Fruit fly (Drosophila melanogaster) whole organism, wandering third instar larva: ENCODE results near the gene CG12003.

Experiments used
- Jra ChIP-seq: sonication (Bioruptor generic); optimal IDR thresholded peaks from 2 replicates; lab custom pipeline; 2016; ENCODE audit warnings: missing biosample characterization, missing genetic modification characterization
- dmrt93B ChIP-seq: fragments of 200-800 bp; sonication (Bioruptor generic); optimal IDR thresholded peaks from 2 replicates; lab custom pipeline; 2018; ENCODE audit warnings: missing biosample characterization, mild to moderate bottlenecking, missing genetic modification characterization
- fru ChIP-seq: fragments of 200-800 bp; sonication (Bioruptor generic); optimal IDR thresholded peaks from 3 replicates; lab custom pipeline; 2016; ENCODE audit warnings: missing biosample characterization, mild to moderate bottlenecking, missing genetic modification characterization
- psq ChIP-seq: fragments of 200-800 bp; sonication (Bioruptor generic); optimal IDR thresholded peaks from 3 replicates; lab custom pipeline; 2017; ENCODE audit warnings: missing biosample characterization, mild to moderate bottlenecking, missing genetic modification characterization, moderate library complexity
- rgr ChIP-seq: fragments of 200-800 bp; sonication (Bioruptor generic); optimal IDR thresholded peaks from 3 replicates; lab custom pipeline; 2016; ENCODE audit warnings: missing biosample characterization, mild to moderate bottlenecking, missing genetic modification characterization
- tai ChIP-seq: sonication (Bioruptor generic); optimal IDR thresholded peaks from 2 replicates; lab custom pipeline; 2016; ENCODE audit warnings: missing biosample characterization, missing genetic modification characterization

DNA sequence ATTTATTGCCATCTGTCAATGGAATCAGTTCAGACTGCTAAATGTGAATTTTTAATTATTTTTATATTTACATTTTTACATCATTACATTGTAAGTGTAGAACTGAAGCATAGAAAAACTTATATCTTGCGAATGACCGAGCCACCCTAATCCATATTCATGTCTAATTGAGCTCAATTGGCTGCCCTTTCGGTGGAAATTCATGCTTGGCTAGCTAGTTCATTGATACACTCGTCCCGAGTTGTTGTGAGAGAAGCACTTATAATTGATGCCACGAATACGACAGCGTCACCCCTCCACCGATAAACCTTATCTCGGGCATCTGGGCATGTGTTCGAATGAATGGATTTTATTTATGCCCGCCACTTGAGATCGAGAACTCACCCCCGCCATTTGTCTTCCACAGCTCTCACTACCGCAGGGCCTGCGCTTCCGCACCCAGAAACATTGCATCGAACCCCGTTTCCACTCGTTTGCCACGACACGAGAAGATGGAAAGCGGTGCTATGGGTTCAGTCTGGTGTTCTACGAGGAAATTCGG lies 26.8 kb upstream of the CG12003 start:
- TF ChIP-seq fru (GFP tag; lab: Kevin White, UChicago) (no peak), tai (GFP tag; lab: Kevin White, UChicago) (no peak), Jra (GFP tag; lab: Kevin White, UChicago) (no peak), dmrt93B (no peak), rgr (GFP tag; lab: Kevin White, UChicago) (no peak), psq (GFP tag; lab: Kevin White, UChicago) (no peak)
